Fruit fly (Drosophila melanogaster): ENCODE data around the gene NimC3.
A peak's percentile ranks its signal among the peaks of the same experiment; 100 is the strongest.

NimC3 gene

DNA sequence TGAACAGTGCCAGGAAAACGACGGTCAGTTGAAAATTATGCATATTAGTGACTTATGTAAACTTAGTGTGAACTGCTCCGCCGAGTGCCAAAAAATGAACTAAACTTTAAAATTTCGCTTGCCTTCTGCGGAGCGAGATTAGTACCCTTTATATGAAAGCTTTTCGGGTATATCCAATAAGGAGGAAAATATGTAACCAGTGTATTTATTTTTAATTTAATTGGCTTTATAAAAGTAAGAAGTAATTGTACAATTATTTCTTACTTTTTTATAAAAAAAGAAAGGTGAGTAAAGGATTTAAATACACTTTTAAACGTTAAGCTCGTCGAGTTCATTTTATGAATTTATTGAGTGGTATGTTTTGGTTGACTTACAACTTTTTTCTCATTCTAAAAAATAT lies 47.2 kb downstream of the NimC3 start, which contains the start of gene He:
Gene He (minus strand): TSS at position 101 of the 400 bp plus-strand sequence.
- TF ChIP-seq Smox (GFP tag; optimal IDR thresholded peaks at IDR 0.05) (no peak), lz (GFP tag; optimal IDR thresholded peaks at IDR 0.05) (no peak), CG7368 (GFP tag; optimal IDR thresholded peaks at IDR 0.05) (no peak), CG11902 (GFP tag; optimal IDR thresholded peaks at IDR 0.05) (no peak), CG3032 (tag; optimal IDR thresholded peaks at IDR 0.05) (no peak), Gug (GFP tag; IDR thresholded peaks at IDR 0.05) (no peak)

dm6 chr2L:13969876-13970275 lies 50.1 kb downstream of the NimC3 start, which contains the start of the genes NimB4 and NimB5:
Gene NimB4 (minus strand): TSS chr2L:13969976.
Gene NimB5 (plus strand): TSS chr2L:13970177.
- TF ChIP-seq fd85E (GFP tag; optimal IDR thresholded peaks at IDR 0.05), result no peak
- peak; percentile 64 for TF ChIP-seq svp (GFP tag)
- TF ChIP-seq CG11902 (GFP tag; optimal IDR thresholded peaks at IDR 0.05), result no peak

Data from whole organism, prepupa.